Worm (Caenorhabditis elegans): Measurements from ENCODE around the gene sel-11.

Gene sel-11

DNA sequence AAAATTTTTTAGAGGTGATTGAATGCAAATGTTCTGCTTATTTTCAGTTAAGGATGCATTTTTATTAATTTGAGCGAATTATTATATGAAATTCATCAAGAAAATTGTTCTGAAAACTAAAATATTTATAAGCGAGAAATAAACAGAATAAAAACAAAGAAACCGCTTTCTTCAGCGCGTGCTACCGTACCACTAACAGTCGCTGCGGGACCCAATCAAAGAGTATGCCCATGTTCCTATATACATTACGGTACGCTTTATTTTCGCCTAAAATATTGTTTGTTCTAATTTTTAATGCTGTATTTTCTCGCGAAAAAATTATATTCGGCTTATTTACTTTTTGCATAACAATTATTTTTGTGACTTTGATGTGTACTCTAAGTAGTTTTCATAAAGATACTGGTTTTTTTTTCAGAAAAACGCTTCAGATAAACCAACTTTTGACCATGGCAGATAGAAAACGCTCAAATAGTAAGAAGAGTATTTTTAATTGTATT, 20.7 kb downstream of the sel-11 start, which contains the start of gene F55A11.8:
Gene F55A11.8 (plus strand): TSS at position 447 of the 497 bp plus-strand sequence.
- TF ChIP-seq hlh-13 (GFP tag; optimal IDR thresholded peaks at IDR 0.05) (no peak), unc-3 (GFP tag; conservative IDR thresholded peaks at IDR 0.05) (no peak), unc-3 (tag; optimal IDR thresholded peaks at IDR 0.05) (no peak), dmd-4 (tag; optimal IDR thresholded peaks at IDR 0.05; ENCODE audit: borderline replicate concordance) (no peak), C38D4.7 (GFP tag; optimal IDR thresholded peaks at IDR 0.05) (no peak), eyg-1 (tag; optimal IDR thresholded peaks at IDR 0.05) (no peak), pqm-1 (tag; optimal IDR thresholded peaks at IDR 0.05) (no peak), fkh-6 (tag; optimal IDR thresholded peaks at IDR 0.05) (no peak), che-1 (tag; optimal IDR thresholded peaks at IDR 0.05) (no peak), ref-2 (tag; optimal IDR thresholded peaks at IDR 0.05) (no peak), lin-11 (tag; optimal IDR thresholded peaks at IDR 0.05) (no peak), ceh-14 (tag; optimal IDR thresholded peaks at IDR 0.05) (no peak), ceh-31 (tag; optimal IDR thresholded peaks at IDR 0.05) (no peak), elt-4 (tag; optimal IDR thresholded peaks at IDR 0.05) (no peak), ahr-1 (tag; optimal IDR thresholded peaks at IDR 0.05) (no peak), pros-1 (tag; optimal IDR thresholded peaks at IDR 0.05) (no peak), tbx-2 (tag; optimal IDR thresholded peaks at IDR 0.05) (no peak), K09A11.1 (tag; optimal IDR thresholded peaks at IDR 0.05; ENCODE audit: insufficient read depth) (no peak), sox-2 (GFP tag; IDR thresholded peaks at IDR 0.05) (no peak), ceh-34 (tag; optimal IDR thresholded peaks at IDR 0.05) (no peak)

DNA sequence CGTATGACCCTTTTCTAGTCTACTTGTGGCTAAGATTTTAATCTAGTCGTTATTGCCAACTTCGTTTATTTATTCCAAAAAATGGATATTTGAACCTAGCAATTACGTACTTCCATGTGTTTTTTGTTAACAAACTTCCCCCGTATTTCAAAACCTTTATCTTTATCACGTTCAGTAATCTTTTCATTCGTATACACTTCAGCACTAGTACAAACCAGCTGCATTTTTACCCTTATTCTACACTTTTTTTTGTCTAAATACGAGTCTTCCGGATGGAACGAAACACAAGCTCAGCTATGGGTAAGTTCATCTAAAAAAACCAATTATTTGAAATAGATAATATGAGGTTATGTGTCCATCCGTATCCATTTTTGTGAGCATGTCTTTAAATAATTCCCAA, 22.3 kb downstream of the sel-11 start, which contains the start of gene D2023.1:
Gene D2023.1 (plus strand): TSS at position 77 of the 400 bp plus-strand sequence.
- no peak for TF ChIP-seq ceh-14 (tag; optimal IDR thresholded peaks at IDR 0.05)

DNA sequence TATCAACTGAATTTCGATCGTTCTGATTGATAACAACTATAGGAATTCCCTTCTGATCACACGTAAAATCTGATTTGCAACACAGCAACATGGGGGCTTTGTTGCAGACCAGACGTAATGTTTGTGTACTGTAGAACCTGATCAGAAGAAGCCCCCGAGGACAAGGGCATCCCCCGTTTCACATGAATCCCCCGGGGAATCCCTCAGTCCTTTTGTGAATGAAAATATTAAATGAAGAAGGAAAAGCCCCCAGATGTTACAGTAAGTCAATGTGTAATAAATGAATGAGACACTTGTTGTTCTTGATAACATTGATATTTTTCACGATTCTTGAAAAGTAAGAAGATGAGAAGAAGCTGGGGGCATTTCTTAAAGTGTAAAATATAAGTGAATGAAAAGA, 27.0 kb downstream of the sel-11 start:
- no peak for TF ChIP-seq ceh-19 (GFP tag; optimal IDR thresholded peaks at IDR 0.05)
- no peak for TF ChIP-seq elt-4 (tag; optimal IDR thresholded peaks at IDR 0.05)

DNA sequence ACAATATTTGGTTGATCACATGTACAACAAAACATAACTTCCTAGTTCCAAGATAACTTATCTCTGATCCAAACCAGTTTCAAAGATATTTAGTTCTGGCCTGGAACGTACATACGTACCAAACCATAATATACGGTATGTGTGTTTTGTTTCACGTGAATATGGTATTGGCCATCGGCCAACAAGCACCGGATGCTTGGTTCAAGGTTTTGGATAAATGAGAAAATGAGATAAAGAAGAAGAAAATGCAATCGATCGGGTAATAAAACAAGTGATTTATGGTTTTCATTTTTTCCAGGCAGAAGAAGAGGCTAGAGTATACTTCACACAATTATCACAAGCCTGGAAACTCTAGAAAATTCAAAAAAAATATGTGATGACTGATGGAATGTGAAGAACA, 28.2 kb downstream of the sel-11 start:
- TF ChIP-seq ceh-6 (GFP tag; optimal IDR thresholded peaks at IDR 0.05), result no peak
- no peak for TF ChIP-seq ceh-48 (tag; optimal IDR thresholded peaks at IDR 0.05)
- TF ChIP-seq tbx-2 (tag; optimal IDR thresholded peaks at IDR 0.05), result no peak
- no peak for TF ChIP-seq sdc-2 (tag; optimal IDR thresholded peaks at IDR 0.05)
- TF ChIP-seq ceh-45 (GFP tag; IDR thresholded peaks at IDR 0.05), result no peak
- no peak for TF ChIP-seq pros-1 (tag; optimal IDR thresholded peaks at IDR 0.05)
- no peak for TF ChIP-seq fax-1 (tag; optimal IDR thresholded peaks at IDR 0.05)
- TF ChIP-seq unc-3 (GFP tag; conservative IDR thresholded peaks at IDR 0.05), result no peak
- TF ChIP-seq unc-3 (tag; optimal IDR thresholded peaks at IDR 0.05), result no peak
- TF ChIP-seq mec-3 (tag; optimal IDR thresholded peaks at IDR 0.05; ENCODE audit: borderline replicate concordance), result no peak
- no peak for TF ChIP-seq unc-42 (tag; optimal IDR thresholded peaks at IDR 0.05)
- no peak for TF ChIP-seq ttx-3 (tag; optimal IDR thresholded peaks at IDR 0.05)
- no peak for TF ChIP-seq eyg-1 (tag; optimal IDR thresholded peaks at IDR 0.05)
- TF ChIP-seq pax-1 (tag; optimal IDR thresholded peaks at IDR 0.05), result no peak
- no peak for TF ChIP-seq ref-2 (tag; optimal IDR thresholded peaks at IDR 0.05)
- no peak for TF ChIP-seq ceh-22 (tag; optimal IDR thresholded peaks at IDR 0.05)
- TF ChIP-seq dmd-4 (tag; optimal IDR thresholded peaks at IDR 0.05; ENCODE audit: borderline replicate concordance), result no peak
- no peak for TF ChIP-seq ceh-31 (tag; optimal IDR thresholded peaks at IDR 0.05)

DNA sequence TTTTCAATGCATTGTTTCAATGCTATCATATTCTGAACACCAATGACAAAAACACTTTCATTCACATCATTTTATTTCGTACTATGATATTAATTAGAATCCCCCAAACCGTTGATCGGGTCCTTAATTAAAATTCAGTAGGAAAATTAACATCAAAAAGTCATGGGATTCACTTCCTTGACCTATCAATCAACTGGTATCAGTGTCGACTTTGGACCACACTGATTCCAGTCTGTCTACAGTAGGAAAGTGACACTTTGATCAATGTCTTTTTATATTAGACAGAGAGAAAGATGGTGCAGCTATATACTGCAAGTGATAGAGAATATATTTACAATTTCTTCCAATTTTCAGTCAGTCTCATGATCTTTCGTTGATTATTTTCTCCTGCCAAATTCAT, 29.2 kb downstream of the sel-11 start:
- TF ChIP-seq ceh-6 (GFP tag; optimal IDR thresholded peaks at IDR 0.05), result no peak

DNA sequence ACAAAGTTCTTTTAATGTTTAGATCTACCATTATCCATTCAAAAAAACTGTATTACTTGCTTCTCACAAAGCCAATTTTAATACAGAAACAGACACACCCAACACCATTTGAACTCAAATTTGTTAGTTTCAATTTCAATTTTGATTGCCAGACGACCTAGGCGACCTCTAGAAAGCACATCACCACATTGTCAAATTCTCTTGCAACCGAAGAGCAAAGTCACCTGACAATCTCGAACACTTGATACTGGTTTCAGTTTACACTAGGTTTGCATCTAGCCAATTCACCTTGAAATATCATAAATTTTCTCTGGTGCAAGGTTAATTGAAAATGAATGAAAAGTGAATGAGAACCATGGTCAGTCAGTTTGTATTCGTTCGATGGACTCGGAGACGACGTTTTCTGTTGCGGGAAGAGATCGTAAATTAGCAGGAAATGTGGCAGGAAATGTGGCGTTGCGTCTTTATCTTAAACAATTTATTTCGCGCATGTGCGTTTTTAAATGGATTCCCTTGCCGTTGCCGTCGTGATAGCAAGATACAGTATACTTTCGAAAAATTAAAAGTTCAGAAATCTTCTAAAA, 30.2 kb downstream of the sel-11 start:
- TF ChIP-seq sox-2 (GFP tag; IDR thresholded peaks at IDR 0.05) (no peak), Y22D7AL.16 (tag; optimal IDR thresholded peaks at IDR 0.05) (no peak), madf-2 (tag; optimal IDR thresholded peaks at IDR 0.05) (no peak), rnt-1 (tag; optimal IDR thresholded peaks at IDR 0.05) (no peak), pax-1 (tag; optimal IDR thresholded peaks at IDR 0.05) (no peak), pha-2 (tag; optimal IDR thresholded peaks at IDR 0.05) (no peak), fkh-10 (GFP tag; optimal IDR thresholded peaks at IDR 0.05) (no peak), ceh-24 (tag; optimal IDR thresholded peaks at IDR 0.05) (no peak), npax-4 (tag; optimal IDR thresholded peaks at IDR 0.05) (no peak), ceh-18 (tag; optimal IDR thresholded peaks at IDR 0.05) (no peak), ceh-22 (tag; optimal IDR thresholded peaks at IDR 0.05) (no peak)
